Fruit fly (Drosophila melanogaster) whole organism, pupa: Measurements from ENCODE around the gene CG42232.
A peak's percentile ranks its signal among the peaks of the same experiment; 100 is the strongest.

Experiments used
- CG10348 ChIP-seq: fragments of 200-800 bp; sonication (Bioruptor generic); IDR thresholded peaks from 2 replicates; pipeline ENCODE4 v1.3.6; 2022; ENCODE audit warnings: missing biosample characterization, missing genetic modification characterization
- CG12605 ChIP-seq: fragments of 200-800 bp; sonication (Bioruptor generic); IDR thresholded peaks from 2 replicates; pipeline ENCODE4 v1.3.6; 2022; ENCODE audit warnings: missing biosample characterization, missing genetic modification characterization
- CG13204 ChIP-seq: fragments of 200-800 bp; sonication (Bioruptor generic); optimal IDR thresholded peaks from 2 replicates; lab custom pipeline; 2018; ENCODE audit warnings: missing biosample characterization, mild to moderate bottlenecking, missing genetic modification characterization, moderate library complexity
- CG14655 ChIP-seq: fragments of 200-800 bp; sonication (Bioruptor generic); optimal IDR thresholded peaks from 3 replicates; lab custom pipeline; 2017; ENCODE audit warnings: mild to moderate bottlenecking, missing biosample characterization, missing genetic modification reagents, missing genetic modification characterization
- CG15710 ChIP-seq: fragments of 200-800 bp; sonication (Bioruptor generic); optimal IDR thresholded peaks from 2 replicates; lab custom pipeline; 2018; ENCODE audit warnings: missing biosample characterization, mild to moderate bottlenecking, missing genetic modification characterization, moderate library complexity
- CG17806 ChIP-seq: fragments of 200-800 bp; sonication (Bioruptor generic); optimal IDR thresholded peaks from 2 replicates; lab custom pipeline; 2018; ENCODE audit warnings: missing biosample characterization, mild to moderate bottlenecking, missing genetic modification characterization, moderate library complexity
- CG32121 ChIP-seq: fragments of 200-800 bp; sonication (Bioruptor generic); IDR thresholded peaks from 2 replicates; pipeline ENCODE4 v1.3.6; 2022; ENCODE audit warnings: missing biosample characterization, missing genetic modification characterization
- CG34367 ChIP-seq: fragments of 200-800 bp; sonication (Bioruptor generic); optimal IDR thresholded peaks from 2 replicates; lab custom pipeline; 2018; ENCODE audit warnings: missing biosample characterization, mild to moderate bottlenecking, missing genetic modification characterization
- CG4496 ChIP-seq: fragments of 200-800 bp; sonication (Bioruptor generic); IDR thresholded peaks from 3 replicates; pipeline ENCODE4 v1.3.6; 2022; ENCODE audit warnings: missing biosample characterization, missing genetic modification characterization
- CG8159 ChIP-seq: fragments of 200-800 bp; sonication (Bioruptor generic); optimal IDR thresholded peaks from 3 replicates; lab custom pipeline; 2018; ENCODE audit warnings: missing biosample characterization, mild to moderate bottlenecking, missing genetic modification characterization, moderate library complexity
- CG8301 ChIP-seq: fragments of 200-800 bp; sonication (Bioruptor generic); optimal IDR thresholded peaks from 2 replicates; lab custom pipeline; 2018; ENCODE audit warnings: missing biosample characterization, mild to moderate bottlenecking, missing genetic modification characterization
- CG9948 ChIP-seq: fragments of 200-800 bp; sonication (Bioruptor generic); optimal IDR thresholded peaks from 2 replicates; lab custom pipeline; 2018; ENCODE audit warnings: missing biosample characterization, mild to moderate bottlenecking, missing genetic modification characterization, moderate library complexity
- D1 ChIP-seq: fragments of 200-800 bp; sonication (Bioruptor generic); optimal IDR thresholded peaks from 2 replicates; lab custom pipeline; 2018; ENCODE audit warnings: missing biosample characterization, mild to moderate bottlenecking, missing genetic modification characterization, moderate library complexity
- EcR ChIP-seq: fragments of 200-800 bp; sonication (Bioruptor generic); optimal IDR thresholded peaks from 3 replicates; lab custom pipeline; 2019; ENCODE audit warnings: missing biosample characterization, missing genetic modification characterization, mild to moderate bottlenecking, moderate library complexity, missing genetic modification reagents
- Ets98B ChIP-seq: fragments of 200-800 bp; sonication (Bioruptor generic); IDR thresholded peaks from 2 replicates; pipeline ENCODE4 v1.3.6; 2022; ENCODE audit warnings: missing biosample characterization, missing genetic modification characterization
- Pif1A ChIP-seq: fragments of 200-800 bp; sonication (Bioruptor generic); optimal IDR thresholded peaks from 3 replicates; lab custom pipeline; 2016; ENCODE audit warnings: missing biosample characterization, missing genetic modification characterization
- Pif1B ChIP-seq: fragments of 200-800 bp; sonication (Bioruptor generic); optimal IDR thresholded peaks from 3 replicates; lab custom pipeline; 2016; ENCODE audit warnings: missing biosample characterization, missing genetic modification characterization
- Snoo ChIP-seq: fragments of 200-800 bp; sonication (Bioruptor generic); optimal IDR thresholded peaks from 3 replicates; lab custom pipeline; 2017; ENCODE audit warnings: missing biosample characterization, mild to moderate bottlenecking, missing genetic modification characterization, inconsistent platforms
- fd96Ca ChIP-seq: fragments of 200-800 bp; sonication (Bioruptor generic); IDR thresholded peaks from 3 replicates; pipeline ENCODE4 v1.3.6; 2022; ENCODE audit warnings: missing biosample characterization, missing genetic modification characterization
- gl ChIP-seq: fragments of 200-800 bp; sonication (Bioruptor generic); optimal IDR thresholded peaks from 2 replicates; lab custom pipeline; 2018; ENCODE audit warnings: missing biosample characterization, mild to moderate bottlenecking, missing genetic modification characterization
- rn ChIP-seq: fragments of 200-800 bp; sonication (Bioruptor generic); IDR thresholded peaks from 2 replicates; pipeline ENCODE4 v1.3.6; 2022; ENCODE audit warnings: missing biosample characterization, missing genetic modification characterization

The CG42232 gene

dm6 chr3R:16495322-16495721 lies 25.9 kb upstream of the CG42232 start, which contains the start of gene Cad89D:
TSS of gene Cad89D (minus strand) at chr3R:16495422.
- TF ChIP-seq Ets98B (GFP tag; lab: Robert Waterston, UW) (peak; percentile 16; the same call in 1 of the 2 replicates), CG9948 (tag; lab: Kevin White, UChicago) (no peak), CG14655 (GFP tag; lab: Kevin White, UChicago) (peak; percentile 4), Snoo (tag; lab: Kevin White, UChicago) (no peak), Pif1A (no peak), CG34367 (no peak), CG32121 (GFP tag; lab: Robert Waterston, UW) (no peak), rn (GFP tag; lab: Robert Waterston, UW) (no peak), CG17806 (tag; lab: Kevin White, UChicago) (no peak), EcR (GFP tag; lab: Kevin White, UChicago) (no peak), fd96Ca (GFP tag; lab: Robert Waterston, UW) (no peak), Pif1B (GFP tag; lab: Kevin White, UChicago) (no peak)
- TF ChIP-seq, all 21 proteins: peak for 2

dm6 chr3R:16485487-16486233 lies 16.2 kb upstream of the CG42232 start:
- TF ChIP-seq rn (GFP tag; lab: Robert Waterston, UW) (no peak), CG13204 (GFP tag; lab: Kevin White, UChicago) (no peak), Ets98B (GFP tag; lab: Robert Waterston, UW) (peak; percentile 46), CG9948 (tag; lab: Kevin White, UChicago) (no peak), EcR (GFP tag; lab: Kevin White, UChicago) (no peak), CG34367 (no peak), CG8159 (tag; lab: Kevin White, UChicago) (no peak), CG32121 (GFP tag; lab: Robert Waterston, UW) (no peak), CG14655 (GFP tag; lab: Kevin White, UChicago) (no peak), CG15710 (tag; lab: Kevin White, UChicago) (no peak), fd96Ca (GFP tag; lab: Robert Waterston, UW) (no peak), gl (tag; lab: Kevin White, UChicago) (no peak), Snoo (tag; lab: Kevin White, UChicago) (no peak), D1 (no peak), Pif1B (GFP tag; lab: Kevin White, UChicago) (no peak), CG8301 (tag; lab: Kevin White, UChicago) (peak; percentile 77)

dm6 chr3R:16483877-16484417 lies 14.5 kb upstream of the CG42232 start, which contains the start of gene Der-2:
TSS of gene Der-2 (minus strand) at chr3R:16484223.
- TF ChIP-seq CG14655 (GFP tag; lab: Kevin White, UChicago) = no peak
- no peak for TF ChIP-seq D1
- no peak for TF ChIP-seq fd96Ca (GFP tag; lab: Robert Waterston, UW)
- no peak for TF ChIP-seq CG4496 (GFP tag; lab: Robert Waterston, UW)
- no peak for TF ChIP-seq CG15710 (tag; lab: Kevin White, UChicago)
- no peak for TF ChIP-seq Ets98B (GFP tag; lab: Robert Waterston, UW)
- no peak for TF ChIP-seq CG9948 (tag; lab: Kevin White, UChicago)
- TF ChIP-seq CG10348 = no peak
- TF ChIP-seq CG34367 = no peak
- TF ChIP-seq CG12605 = no peak
- no peak for TF ChIP-seq Pif1B (GFP tag; lab: Kevin White, UChicago)
- no peak for TF ChIP-seq CG13204 (GFP tag; lab: Kevin White, UChicago)
- no peak for TF ChIP-seq gl (tag; lab: Kevin White, UChicago)
- no peak for TF ChIP-seq Pif1A
- no peak for TF ChIP-seq CG17806 (tag; lab: Kevin White, UChicago)
- no peak for TF ChIP-seq CG8159 (tag; lab: Kevin White, UChicago)

dm6 chr3R:16482276-16482675 lies 12.8 kb upstream of the CG42232 start, which contains the start of gene Sdhaf3:
TSS of gene Sdhaf3 (minus strand) at chr3R:16482452.
- no peak for TF ChIP-seq CG15710 (tag; lab: Kevin White, UChicago)
- no peak for TF ChIP-seq CG13204 (GFP tag; lab: Kevin White, UChicago)
- TF ChIP-seq EcR (GFP tag; lab: Kevin White, UChicago) = no peak
- no peak for TF ChIP-seq CG17806 (tag; lab: Kevin White, UChicago)
- TF ChIP-seq CG10348 = no peak
- TF ChIP-seq Pif1A = no peak
- TF ChIP-seq CG9948 (tag; lab: Kevin White, UChicago) = no peak
- TF ChIP-seq Snoo (tag; lab: Kevin White, UChicago) = no peak
- no peak for TF ChIP-seq D1
- TF ChIP-seq rn (GFP tag; lab: Robert Waterston, UW) = no peak

dm6 chr3R:16480995-16481394 lies 11.5 kb upstream of the CG42232 start, which contains the start of gene Dhfr:
TSS of gene Dhfr (plus strand) at chr3R:16481167.
- no peak for TF ChIP-seq EcR (GFP tag; lab: Kevin White, UChicago)
- no peak for TF ChIP-seq CG4496 (GFP tag; lab: Robert Waterston, UW)
- no peak for TF ChIP-seq CG8159 (tag; lab: Kevin White, UChicago)
- TF ChIP-seq Snoo (tag; lab: Kevin White, UChicago) = no peak
- no peak for TF ChIP-seq CG10348
- no peak for TF ChIP-seq gl (tag; lab: Kevin White, UChicago)
- TF ChIP-seq Ets98B (GFP tag; lab: Robert Waterston, UW) = no peak
- TF ChIP-seq fd96Ca (GFP tag; lab: Robert Waterston, UW) = no peak
- TF ChIP-seq rn (GFP tag; lab: Robert Waterston, UW) = no peak
- no peak for TF ChIP-seq CG8301 (tag; lab: Kevin White, UChicago)
- TF ChIP-seq CG17806 (tag; lab: Kevin White, UChicago) = no peak
- TF ChIP-seq, all 21 proteins: peak for 0
